Worm (Caenorhabditis elegans): Measurements from ENCODE around the gene nduv-3.

The nduv-3 gene

ce11 chrIV:2599634-2600033, 41.5 kb upstream of the nduv-3 start (continued):
- peak; percentile 91 for TF ChIP-seq dve-1 (tag; optimal IDR thresholded peaks at IDR 0.05; ENCODE audit: insufficient read depth)
- peak; percentile 64 for TF ChIP-seq dpl-1 (GFP tag; optimal IDR thresholded peaks at IDR 0.05)
- TF ChIP-seq F26F4.8 (GFP tag; conservative IDR thresholded peaks at IDR 0.05), result no peak
- TF ChIP-seq egl-43 (GFP tag; IDR thresholded peaks at IDR 0.05), result no peak
- peak; percentile 70 to 87 for TF ChIP-seq mdl-1 (tag; optimal IDR thresholded peaks at IDR 0.05)
- peak; percentile 49 for TF ChIP-seq fkh-10 (GFP tag; optimal IDR thresholded peaks at IDR 0.05)
- TF ChIP-seq tag-97 (GFP tag; IDR thresholded peaks at IDR 0.05), result no peak
- no peak for TF ChIP-seq ztf-7 (tag; optimal IDR thresholded peaks at IDR 0.05)

- TF ChIP-seq fos-1 (tag; optimal IDR thresholded peaks at IDR 0.05) (no peak), nhr-77 (tag; optimal IDR thresholded peaks at IDR 0.05) (no peak), lin-1 (GFP tag; IDR thresholded peaks at IDR 0.05) (no peak), ama-1 (optimal IDR thresholded peaks at IDR 0.05) (no peak), unc-39 (tag; optimal IDR thresholded peaks at IDR 0.05) (no peak), arid-1 (GFP tag; conservative IDR thresholded peaks at IDR 0.05) (no peak), nhr-102 (tag; optimal IDR thresholded peaks at IDR 0.05) (no peak), D1046.2 (GFP tag; IDR thresholded peaks at IDR 0.05) (no peak)
These were observed 40.3 kb upstream of the nduv-3 start, which contains the start of gene epg-9 for ce11 chrIV:2600841-2601240. Gene epg-9, plus strand, starts transcription at chrIV:2601141.

- TF ChIP-seq F49E8.2 (tag; optimal IDR thresholded peaks at IDR 0.05; ENCODE audit: borderline replicate concordance) (no peak), ceh-28 (tag; optimal IDR thresholded peaks at IDR 0.05) (peak; percentile 9), snpc-4 (tag; optimal IDR thresholded peaks at IDR 0.05) (peak; percentile 41), hif-1 (tag; optimal IDR thresholded peaks at IDR 0.05) (peak; percentile 78 to 94), nhr-6 (tag; optimal IDR thresholded peaks at IDR 0.05) (peak; percentile 94), lin-15B (tag; optimal IDR thresholded peaks at IDR 0.05) (no peak), lim-7 (GFP tag; IDR thresholded peaks at IDR 0.05) (peak; percentile 60; the same call in 1 of the 2 replicates), spr-3 (GFP tag; optimal IDR thresholded peaks at IDR 0.05) (peak; percentile 75), zip-2 (tag; optimal IDR thresholded peaks at IDR 0.05) (peak; percentile 84), T26A8.4 (GFP tag; IDR thresholded peaks at IDR 0.05) (peak; percentile 96), fos-1 (tag; optimal IDR thresholded peaks at IDR 0.05) (peak; percentile 46), zip-11 (GFP tag; IDR thresholded peaks at IDR 0.05) (no peak), T20F7.1 (GFP tag; optimal IDR thresholded peaks at IDR 0.05) (peak; percentile 91), lin-39 (tag; optimal IDR thresholded peaks at IDR 0.05) (no peak), nhr-11 (tag; optimal IDR thresholded peaks at IDR 0.05) (peak; percentile 98), nhr-237 (tag; optimal IDR thresholded peaks at IDR 0.05) (no peak), spr-1 (tag; optimal IDR thresholded peaks at IDR 0.05) (peak; percentile 90), daf-8 (GFP tag; IDR thresholded peaks at IDR 0.05) (no peak), daf-12 (tag; optimal IDR thresholded peaks at IDR 0.05) (no peak), ceh-32 (tag; optimal IDR thresholded peaks at IDR 0.05; ENCODE audit: poor library complexity) (no peak), unc-130 (GFP tag; optimal IDR thresholded peaks at IDR 0.05) (no peak), aha-1 (tag) (peak; percentile 97), arid-1 (GFP tag; conservative IDR thresholded peaks at IDR 0.05) (peak; percentile 87), ZK546.5 (tag; optimal IDR thresholded peaks at IDR 0.05) (no peak), F10B5.3 (tag; optimal IDR thresholded peaks at IDR 0.05) (no peak), nhr-10 (tag; optimal IDR thresholded peaks at IDR 0.05) (peak; percentile 91), jun-1 (tag; optimal IDR thresholded peaks at IDR 0.05) (peak; percentile 95), lin-1 (GFP tag; IDR thresholded peaks at IDR 0.05) (peak; percentile 95), skn-1 (tag; optimal IDR thresholded peaks at IDR 0.05) (peak; percentile 91), madf-9 (GFP tag; conservative IDR thresholded peaks at IDR 0.05) (peak; percentile 93), nhr-42 (GFP tag; IDR thresholded peaks at IDR 0.05) (peak; percentile 93), dve-1 (tag; optimal IDR thresholded peaks at IDR 0.05; ENCODE audit: insufficient read depth) (peak; percentile 100), nhr-102 (tag; optimal IDR thresholded peaks at IDR 0.05) (peak; percentile 96), mdt-29 (GFP tag; IDR thresholded peaks at IDR 0.05) (peak; percentile 99), F44E2.7 (GFP tag; IDR thresholded peaks at IDR 0.05) (0 out of 2 replicates have a peak, but pooled peaks have one; percentile 17), Y105C5A.15 (GFP tag; IDR thresholded peaks at IDR 0.05) (peak; percentile 77)
These were observed 38.9 kb upstream of the nduv-3 start for ce11 chrIV:2601988-2602861.

Data from whole organism, L4 larva.